Fruit fly (Drosophila melanogaster): ENCODE data around the gene CG33189.

Gene CG33189

DNA sequence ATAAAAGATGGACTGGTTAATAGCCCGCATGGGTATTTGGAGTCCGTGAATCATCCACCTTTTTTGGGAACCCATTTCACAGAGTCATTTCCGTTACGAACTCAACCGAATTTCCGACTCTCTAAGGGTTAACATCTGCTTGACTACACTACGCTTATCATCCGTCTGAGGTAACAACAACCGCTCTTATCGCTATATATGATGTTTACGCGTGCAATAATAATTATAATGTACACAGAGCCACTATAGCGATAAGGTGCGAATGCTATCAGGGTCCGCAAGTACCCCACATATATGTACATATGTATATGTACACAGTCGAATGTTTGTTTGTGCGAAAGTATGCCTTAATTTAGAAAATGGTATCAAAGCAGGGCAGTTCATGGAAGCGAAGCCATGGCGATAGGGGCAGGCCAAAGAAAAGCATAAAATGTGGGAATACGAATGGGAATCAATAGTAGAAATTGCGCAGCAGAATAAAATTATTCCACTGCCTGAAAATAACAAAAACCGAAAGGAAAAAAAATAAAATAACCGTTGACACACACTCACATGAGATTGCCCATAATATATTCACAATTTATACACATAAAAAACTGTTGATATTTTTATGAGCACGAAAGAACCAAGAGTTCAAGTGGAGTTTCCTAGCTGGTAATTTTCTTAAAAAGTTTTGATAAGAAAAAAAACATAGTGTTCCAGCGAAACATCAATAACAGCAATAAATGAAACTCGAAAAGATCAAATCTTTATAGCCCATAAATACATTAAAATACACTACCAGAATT is 30.0 kb upstream of the CG33189 start (continued):
- TF ChIP-seq Scr (GFP tag; IDR thresholded peaks at IDR 0.05; ENCODE audit: partially characterized antibody) (no peak), esg (GFP tag; conservative IDR thresholded peaks at IDR 0.05) (no peak), Hmx (GFP tag; optimal IDR thresholded peaks at IDR 0.05) (no peak), Hr78 (GFP tag; optimal IDR thresholded peaks at IDR 0.05) (peak in 1 of 2 experiments; percentile 53), Gug (GFP tag; IDR thresholded peaks at IDR 0.05) (peak; percentile 18; the same call in 1 of the 4 replicates), D19A (tag; optimal IDR thresholded peaks at IDR 0.05) (peak; percentile 59), bbx (GFP tag; IDR thresholded peaks at IDR 0.05; ENCODE audit: partially characterized antibody) (no peak), gsb (GFP tag; IDR thresholded peaks at IDR 0.05) (peak; percentile 69), E2f2 (GFP tag; IDR thresholded peaks at IDR 0.05) (peak; percentile 54; the same call in 1 of the 2 replicates), bowl (GFP tag; IDR thresholded peaks at IDR 0.05) (peak; percentile 67), CG31365 (tag; optimal IDR thresholded peaks at IDR 0.05) (peak; percentile 91), ATbp (GFP tag; optimal IDR thresholded peaks at IDR 0.05) (peak; percentile 98), ase (GFP tag; IDR thresholded peaks at IDR 0.05) (peak; percentile 61; the same call in 2 of the 3 replicates), ci (GFP tag; IDR thresholded peaks at IDR 0.05) (peak; percentile 95), CG9817 (tag; optimal IDR thresholded peaks at IDR 0.05) (peak; percentile 56), B-H2 (GFP tag; optimal IDR thresholded peaks at IDR 0.05) (peak; percentile 93), CG8089 (GFP tag; optimal IDR thresholded peaks at IDR 0.05) (peak; percentile 83), CG13296 (GFP tag; optimal IDR thresholded peaks at IDR 0.05) (peak; percentile 94), CG10147 (GFP tag; optimal IDR thresholded peaks at IDR 0.05) (peak; percentile 0), CG4820 (GFP tag; optimal IDR thresholded peaks at IDR 0.05) (peak; percentile 50), CG4424 (GFP tag; optimal IDR thresholded peaks at IDR 0.05) (peak; percentile 44), ara (GFP tag; IDR thresholded peaks at IDR 0.05) (peak; percentile 87), maf-S (GFP tag; optimal IDR thresholded peaks at IDR 0.05) (peak; percentile 47), tgo (GFP tag; IDR thresholded peaks at IDR 0.05) (peak; percentile 52; the same call in 2 of the 3 replicates), schlank (tag; optimal IDR thresholded peaks at IDR 0.05) (peak; percentile 93), CG3281 (GFP tag; optimal IDR thresholded peaks at IDR 0.05) (peak; percentile 70), CG7786 (GFP tag; optimal IDR thresholded peaks at IDR 0.05) (peak; percentile 68), fd102C (GFP tag; optimal IDR thresholded peaks at IDR 0.05) (peak; percentile 86), btn (GFP tag; optimal IDR thresholded peaks at IDR 0.05) (peak; percentile 80), cato (GFP tag; optimal IDR thresholded peaks at IDR 0.05; ENCODE audit: borderline replicate concordance) (no peak), CG10366 (GFP tag; IDR thresholded peaks at IDR 0.05) (peak; percentile 53; the same call in 1 of the 2 replicates), CG14860 (GFP tag; IDR thresholded peaks at IDR 0.05; ENCODE audit: partially characterized antibody) (no peak), CG10267 (tag; optimal IDR thresholded peaks at IDR 0.05) (peak; percentile 44), Lhr (GFP tag; optimal IDR thresholded peaks at IDR 0.05) (peak; percentile 81), al (GFP tag; IDR thresholded peaks at IDR 0.05) (peak; percentile 65), CG1832 (GFP tag; optimal IDR thresholded peaks at IDR 0.05) (no peak), CG31388 (GFP tag; optimal IDR thresholded peaks at IDR 0.05) (no peak), HmgD (GFP tag; optimal IDR thresholded peaks at IDR 0.05) (peak; percentile 40), run (tag; optimal IDR thresholded peaks at IDR 0.05) (peak; percentile 77), CG10462 (GFP tag; optimal IDR thresholded peaks at IDR 0.05) (peak; percentile 63), fru (optimal IDR thresholded peaks at IDR 0.05) (no peak), D (optimal IDR thresholded peaks at IDR 0.05) (no peak), D (GFP tag; optimal IDR thresholded peaks at IDR 0.05) (peak; percentile 61), ab (GFP tag; optimal IDR thresholded peaks at IDR 0.05) (no peak), CG8765 (GFP tag; IDR thresholded peaks at IDR 0.05) (no peak), Rfx (GFP tag; IDR thresholded peaks at IDR 0.05) (peak; percentile 74), CG17802 (tag; optimal IDR thresholded peaks at IDR 0.05) (peak; percentile 25), CG4404 (GFP tag; IDR thresholded peaks at IDR 0.05) (no peak), Abd-B (GFP tag; optimal IDR thresholded peaks at IDR 0.05) (peak; percentile 72)

Data from whole organism, embryonic.